Fruit fly (Drosophila melanogaster): ENCODE measurements around the gene CG32152.

dm6 chr3L:16145282-16145681 lies 1.4 kb upstream of the CG32152 start:
- TF ChIP-seq Dll (optimal IDR thresholded peaks at IDR 0.05) (no peak), CG8478 (optimal IDR thresholded peaks at IDR 0.05) (no peak), psq (optimal IDR thresholded peaks at IDR 0.05) (no peak), usp (GFP tag; optimal IDR thresholded peaks at IDR 0.05) (no peak), EcR (GFP tag; optimal IDR thresholded peaks at IDR 0.05) (no peak), pan (optimal IDR thresholded peaks at IDR 0.05) (no peak)
